Fruit fly (Drosophila melanogaster) whole organism, embryonic: Measurements from ENCODE around the gene CG2493.

Experiments
- CG10543 ChIP-seq: fragments of 200-800 bp; sonication (Bioruptor generic); optimal IDR thresholded peaks from 3 replicates; lab custom pipeline; 2017; ENCODE audit warnings: missing biosample characterization, mild to moderate bottlenecking, missing genetic modification characterization, moderate library complexity
- CG12769 ChIP-seq: fragments of 200-800 bp; sonication (Bioruptor generic); optimal IDR thresholded peaks from 2 replicates; lab custom pipeline; 2019; ENCODE audit warnings: missing biosample characterization, mild to moderate bottlenecking, missing genetic modification characterization, moderate library complexity
- CG14441 ChIP-seq: fragments of 200-800 bp; sonication (Bioruptor generic); IDR thresholded peaks from 2 replicates; pipeline ENCODE4 v1.3.6; 2022; ENCODE audit warnings: missing biosample characterization, missing genetic modification characterization
- CG14860 ChIP-seq: fragments of 200-800 bp; sonication (Bioruptor generic); IDR thresholded peaks from 3 replicates; pipeline ENCODE4 v1.3.6; 2022; ENCODE audit warnings: missing biosample characterization, missing genetic modification characterization; ENCODE audit not compliant: partially characterized antibody
- CG15696 ChIP-seq: fragments of 200-800 bp; sonication (Bioruptor generic); optimal IDR thresholded peaks from 2 replicates; lab custom pipeline; 2019; ENCODE audit warnings: missing biosample characterization, mild to moderate bottlenecking, missing genetic modification characterization, moderate library complexity
- CG1603 ChIP-seq: fragments of 200-800 bp; sonication (Bioruptor generic); optimal IDR thresholded peaks from 2 replicates; lab custom pipeline; 2019; ENCODE audit warnings: missing biosample characterization, mild to moderate bottlenecking, missing genetic modification characterization, moderate library complexity
- CG16813 ChIP-seq: fragments of 200-800 bp; sonication (Bioruptor generic); IDR thresholded peaks from 3 replicates; pipeline ENCODE4 v1.3.6; 2022; ENCODE audit warnings: missing biosample characterization, missing genetic modification characterization; ENCODE audit not compliant: partially characterized antibody
- CG17359 ChIP-seq: fragments of 200-800 bp; sonication (Bioruptor generic); optimal IDR thresholded peaks from 3 replicates; lab custom pipeline; 2018; ENCODE audit warnings: missing biosample characterization, mild to moderate bottlenecking, missing genetic modification characterization, moderate library complexity
- CG18476 ChIP-seq: fragments of 200-800 bp; sonication (Bioruptor generic); optimal IDR thresholded peaks from 2 replicates; lab custom pipeline; 2016; ENCODE audit warnings: missing biosample characterization, mild to moderate bottlenecking, missing genetic modification characterization
- CG18619 ChIP-seq: fragments of 200-800 bp; sonication (Bioruptor generic); optimal IDR thresholded peaks from 3 replicates; lab custom pipeline; 2017; ENCODE audit warnings: missing biosample characterization, mild to moderate bottlenecking, missing genetic modification characterization
- CG2199 ChIP-seq: fragments of 200-800 bp; sonication (Bioruptor generic); IDR thresholded peaks from 3 replicates; pipeline ENCODE4 v1.3.6; 2022; ENCODE audit warnings: missing biosample characterization, missing genetic modification characterization
- CG4404 ChIP-seq: fragments of 200-800 bp; sonication (Bioruptor generic); IDR thresholded peaks from 2 replicates; pipeline ENCODE4 v1.3.6; 2022; ENCODE audit warnings: missing biosample characterization, missing genetic modification characterization
- CG4707 ChIP-seq: fragments of 200-800 bp; sonication (Bioruptor generic); optimal IDR thresholded peaks from 2 replicates; lab custom pipeline; 2018; ENCODE audit warnings: missing biosample characterization, mild to moderate bottlenecking, missing genetic modification characterization, moderate library complexity
- CG6791 ChIP-seq: fragments of 200-800 bp; sonication (Bioruptor generic); IDR thresholded peaks from 3 replicates; pipeline ENCODE4 v1.3.6; 2022; ENCODE audit warnings: missing biosample characterization, missing genetic modification characterization; ENCODE audit not compliant: partially characterized antibody
- CG7963 ChIP-seq: fragments of 200-800 bp; sonication (Bioruptor generic); IDR thresholded peaks from 3 replicates; pipeline ENCODE4 v1.3.6; 2022; ENCODE audit warnings: missing biosample characterization, missing genetic modification characterization; ENCODE audit not compliant: partially characterized antibody
- CG8765 ChIP-seq: fragments of 200-800 bp; sonication (Bioruptor generic); IDR thresholded peaks from 2 replicates; pipeline ENCODE4 v1.3.6; 2022; ENCODE audit warnings: missing biosample characterization, missing genetic modification characterization
- CG9876 ChIP-seq: fragments of 200-800 bp; sonication (Bioruptor generic); optimal IDR thresholded peaks from 2 replicates; lab custom pipeline; 2016; ENCODE audit warnings: missing biosample characterization, missing genetic modification characterization
- CTCF ChIP-seq: fragments of 200-800 bp; sonication (Bioruptor generic); optimal IDR thresholded peaks from 2 replicates; lab custom pipeline; 2017; ENCODE audit warnings: missing biosample characterization, mild to moderate bottlenecking, missing genetic modification characterization, moderate library complexity
- E2f1 ChIP-seq: fragments of 200-800 bp; sonication (Bioruptor generic); IDR thresholded peaks from 2 replicates; pipeline ENCODE4 v1.3.6; 2022; ENCODE audit warnings: missing biosample characterization, missing genetic modification characterization
- ERR ChIP-seq: fragments of 200-800 bp; sonication (Bioruptor generic); optimal IDR thresholded peaks from 2 replicates; lab custom pipeline; 2016; ENCODE audit warnings: missing biosample characterization, missing genetic modification characterization
- Gsc ChIP-seq: fragments of 200-800 bp; sonication (Bioruptor generic); IDR thresholded peaks from 2 replicates; pipeline ENCODE4 v1.3.6; 2022; ENCODE audit warnings: missing biosample characterization, missing genetic modification characterization
- H2.0 ChIP-seq: fragments of 200-800 bp; sonication (Bioruptor generic); IDR thresholded peaks from 2 replicates; pipeline ENCODE4 v1.3.6; 2022; ENCODE audit warnings: missing biosample characterization, missing genetic modification characterization
- HLH4C ChIP-seq: fragments of 200-800 bp; sonication (Bioruptor generic); IDR thresholded peaks from 3 replicates; pipeline ENCODE4 v1.3.6; 2022; ENCODE audit warnings: missing biosample characterization, missing genetic modification characterization; ENCODE audit not compliant: partially characterized antibody
- Hmr ChIP-seq: fragments of 200-800 bp; sonication (Bioruptor generic); optimal IDR thresholded peaks from 3 replicates; lab custom pipeline; 2017; ENCODE audit warnings: mild to moderate bottlenecking, missing biosample characterization, missing genetic modification reagents, missing genetic modification characterization
- Med ChIP-seq: fragments of 200-800 bp; sonication (Bioruptor generic); peaks from one replicate; lab custom pipeline; 2016; ENCODE audit warnings: missing biosample characterization, missing genetic modification characterization, mild to moderate bottlenecking, inconsistent platforms, moderate library complexity
- Mes4 ChIP-seq: fragments of 200-800 bp; sonication (Bioruptor generic); optimal IDR thresholded peaks from 2 replicates; lab custom pipeline; 2016; ENCODE audit warnings: missing biosample characterization, missing genetic modification characterization
- Nf-YA ChIP-seq: fragments of 200-800 bp; sonication (Bioruptor generic); IDR thresholded peaks from 2 replicates; pipeline ENCODE4 v1.3.6; 2022; ENCODE audit warnings: missing biosample characterization, missing genetic modification characterization
- NfI ChIP-seq: fragments of 200-800 bp; sonication (Bioruptor generic); optimal IDR thresholded peaks from 3 replicates; lab custom pipeline; 2018; ENCODE audit warnings: missing biosample characterization, mild to moderate bottlenecking, missing genetic modification characterization, moderate library complexity
- Opbp ChIP-seq: fragments of 200-800 bp; sonication (Bioruptor generic); IDR thresholded peaks from 3 replicates; pipeline ENCODE4 v1.3.6; 2022; ENCODE audit warnings: missing biosample characterization, missing genetic modification characterization; ENCODE audit not compliant: partially characterized antibody
- Ravus ChIP-seq: fragments of 200-800 bp; sonication (Bioruptor generic); IDR thresholded peaks from 2 replicates; pipeline ENCODE4 v1.3.6; 2022; ENCODE audit warnings: missing biosample characterization, missing genetic modification characterization
- dysf ChIP-seq: fragments of 200-800 bp; sonication (Bioruptor generic); IDR thresholded peaks from 3 replicates; pipeline ENCODE4 v1.3.6; 2022; ENCODE audit warnings: missing biosample characterization, missing genetic modification characterization
- hkb ChIP-seq, 2 experiments: fragments of 200-800 bp in 1 of 2; fragments of >200 bp in 1 of 2; sonication (Bioruptor generic) in 1 of 2; IDR thresholded peaks in 1 of 2; optimal IDR thresholded peaks in 1 of 2; 2 replicates each; pipeline versions ENCODE4 v1.3.6 to Lab custom; 2017 to 2022; ENCODE audit warnings: missing biosample characterization in 1 of 2, missing genetic modification characterization in 1 of 2
- lov ChIP-seq, 2 experiments: fragments of 200-800 bp in 1 of 2; fragments of >200 bp in 1 of 2; sonication (Bioruptor generic) in 1 of 2; IDR thresholded peaks in 1 of 2; optimal IDR thresholded peaks in 1 of 2; 2 replicates in 1 of 2; 3 replicates in 1 of 2; pipeline versions ENCODE4 v1.3.6 to Lab custom; 2017 to 2022; ENCODE audit warnings: missing biosample characterization in 1 of 2, missing genetic modification characterization in 1 of 2
- mirr ChIP-seq: fragments of 200-800 bp; sonication (Bioruptor generic); optimal IDR thresholded peaks from 3 replicates; lab custom pipeline; 2018; ENCODE audit warnings: missing biosample characterization, mild to moderate bottlenecking, missing genetic modification characterization
- rib ChIP-seq: fragments of 200-800 bp; sonication (Bioruptor generic); IDR thresholded peaks from 2 replicates; pipeline ENCODE4 v1.3.6; 2022; ENCODE audit warnings: missing biosample characterization, missing genetic modification characterization
- row ChIP-seq: fragments of 200-800 bp; sonication (Bioruptor generic); IDR thresholded peaks from 3 replicates; pipeline ENCODE4 v1.3.6; 2022; ENCODE audit warnings: missing biosample characterization, missing genetic modification characterization
- schlank ChIP-seq: fragments of 200-800 bp; sonication (Bioruptor generic); optimal IDR thresholded peaks from 2 replicates; lab custom pipeline; 2018; ENCODE audit warnings: missing biosample characterization, mild to moderate bottlenecking, missing genetic modification characterization
- so ChIP-seq: fragments of 200-800 bp; sonication (Bioruptor generic); IDR thresholded peaks from 3 replicates; pipeline ENCODE4 v1.3.6; 2022; ENCODE audit warnings: missing biosample characterization, missing genetic modification characterization
- tgo ChIP-seq: fragments of 200-800 bp; sonication (Bioruptor generic); IDR thresholded peaks from 3 replicates; pipeline ENCODE4 v1.3.6; 2022; ENCODE audit warnings: missing biosample characterization, missing genetic modification characterization
- twi ChIP-seq: fragments of 200-800 bp; optimal IDR thresholded peaks from 2 replicates; lab custom pipeline; 2019; ENCODE audit warnings: missing biosample characterization, mild to moderate bottlenecking, missing genetic modification characterization, moderate library complexity
- usp ChIP-seq: fragments of >200 bp; optimal IDR thresholded peaks from 2 replicates; lab custom pipeline; 2017; ENCODE audit warnings: missing biosample characterization, missing genetic modification characterization
- vnd ChIP-seq: fragments of 200-800 bp; sonication (Bioruptor generic); IDR thresholded peaks from 3 replicates; pipeline ENCODE4 v1.3.6; 2022; ENCODE audit warnings: missing biosample characterization, missing genetic modification characterization; ENCODE audit not compliant: partially characterized antibody
- wdn ChIP-seq: fragments of 200-800 bp; sonication (Bioruptor generic); IDR thresholded peaks from 2 replicates; pipeline ENCODE4 v1.3.6; 2022; ENCODE audit warnings: missing biosample characterization, missing genetic modification characterization

The CG2493 gene

dm6 chr2L:20486050-20486751 is 23.0 kb upstream of the CG2493 start (continued):
- no peak for TF ChIP-seq CG15696 (tag; lab: Kevin White, UChicago)

DNA sequence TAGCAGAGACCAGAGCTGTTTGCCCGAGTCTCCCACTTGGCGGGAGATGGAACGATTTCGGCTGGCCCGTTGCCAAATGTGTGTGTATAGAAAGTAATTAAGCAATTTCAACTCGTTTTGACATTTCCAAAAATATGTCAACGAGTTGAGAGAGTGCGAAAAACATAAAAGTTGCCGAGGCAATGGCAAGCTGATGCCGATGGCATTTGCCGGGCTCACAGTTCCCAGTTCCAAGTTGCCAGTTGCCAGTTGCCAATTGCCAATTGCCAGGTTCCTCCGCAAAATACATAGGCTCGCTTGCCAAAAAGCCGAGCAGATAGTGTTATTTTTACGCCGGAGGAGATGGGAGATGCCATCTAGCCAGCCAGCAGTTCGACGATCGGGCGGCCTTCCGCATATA is 20.4 kb upstream of the CG2493 start:
- peak; percentile 28 for TF ChIP-seq Med
- TF ChIP-seq rib (GFP tag; lab: Robert Waterston, UW), result 0 out of 2 replicates have a peak, but pooled peaks have one; percentile 15
- TF ChIP-seq CG12769 (tag; lab: Kevin White, UChicago), result peak; percentile 93
- no peak for TF ChIP-seq CG8765 (GFP tag; lab: Robert Waterston, UW)
- TF ChIP-seq Ravus, result no peak
- peak; percentile 38 for TF ChIP-seq CG10543 (GFP tag; lab: Kevin White, UChicago)
- TF ChIP-seq Nf-YA (GFP tag; lab: Robert Waterston, UW), result no peak
- no peak for TF ChIP-seq CG7963 (GFP tag; lab: Robert Waterston, UW)
- no peak for TF ChIP-seq wdn
- peak; percentile 2 for TF ChIP-seq NfI (GFP tag; lab: Kevin White, UChicago)
- TF ChIP-seq so (GFP tag; lab: Robert Waterston, UW), result 0 out of 3 replicates have a peak, but pooled peaks have one; percentile 17

- TF ChIP-seq Hmr (GFP tag; lab: Kevin White, UChicago) (no peak), usp (GFP tag; lab: Kevin White, UChicago) (no peak), twi (peak; percentile 100), CG9876 (GFP tag; lab: Kevin White, UChicago) (no peak), Mes4 (GFP tag; lab: Kevin White, UChicago) (no peak), CG18476 (GFP tag; lab: Kevin White, UChicago) (no peak), CG2199 (GFP tag; lab: Robert Waterston, UW) (0 out of 3 replicates have a peak, but pooled peaks have one; percentile 52), HLH4C (GFP tag; lab: Robert Waterston, UW) (peak; percentile 56; the same call in 2 of the 3 replicates), vnd (peak; percentile 39; the same call in 1 of the 3 replicates), CG1603 (tag; lab: Kevin White, UChicago) (no peak), lov (optimal IDR thresholded peaks at IDR 0.05; lab: Kevin White, UChicago) (no peak), lov (GFP tag; IDR thresholded peaks at IDR 0.05; lab: Robert Waterston, UW) (no peak), CTCF (GFP tag; lab: Kevin White, UChicago) (peak; percentile 76), hkb (optimal IDR thresholded peaks at IDR 0.05; lab: Kevin White, UChicago) (no peak), hkb (GFP tag; IDR thresholded peaks at IDR 0.05; lab: Robert Waterston, UW) (no peak), schlank (no peak), CG6791 (GFP tag; lab: Robert Waterston, UW) (peak; percentile 58; the same call in 2 of the 3 replicates), Opbp (GFP tag; lab: Robert Waterston, UW) (peak; percentile 9; the same call in 2 of the 3 replicates), CG16813 (peak; percentile 62), CG7963 (GFP tag; lab: Robert Waterston, UW) (peak; percentile 35; the same call in 1 of the 3 replicates), CG14860 (GFP tag; lab: Robert Waterston, UW) (peak; percentile 49; the same call in 1 of the 3 replicates)
These were observed 18.1 kb upstream of the CG2493 start for dm6 chr2L:20481139-20481858.

DNA sequence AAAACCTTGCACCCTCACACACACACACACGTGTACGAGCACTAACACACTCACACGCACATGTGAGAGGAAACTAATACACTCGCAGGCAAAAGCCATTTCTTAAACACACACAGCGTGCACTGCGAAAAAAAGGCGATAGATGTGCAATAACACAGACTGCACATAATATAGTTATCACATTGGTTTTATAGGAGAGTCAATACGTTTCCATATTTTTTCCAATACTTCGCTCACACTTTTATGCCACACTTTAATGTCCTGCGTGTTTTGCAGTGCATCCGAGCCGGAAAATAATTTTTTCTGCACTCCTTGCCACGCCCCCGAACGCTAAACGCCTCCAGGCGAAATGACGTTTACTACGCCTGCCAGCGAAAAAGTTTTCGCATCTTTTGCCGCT is 16.4 kb upstream of the CG2493 start:
- no peak for TF ChIP-seq ERR (GFP tag; lab: Kevin White, UChicago)
- peak; percentile 18; the same call in 1 of the 3 replicates for TF ChIP-seq row (GFP tag; lab: Robert Waterston, UW)
- TF ChIP-seq tgo (GFP tag; lab: Robert Waterston, UW), result 0 out of 3 replicates have a peak, but pooled peaks have one; percentile 17
- TF ChIP-seq CG4404 (GFP tag; lab: Robert Waterston, UW), result 0 out of 2 replicates have a peak, but pooled peaks have one; percentile 10
- TF ChIP-seq CG14441, result 0 out of 2 replicates have a peak, but pooled peaks have one; percentile 29
- TF ChIP-seq dysf, result peak; percentile 41; the same call in 1 of the 3 replicates
- 0 out of 2 replicates have a peak, but pooled peaks have one; percentile 17 for TF ChIP-seq Gsc (GFP tag; lab: Robert Waterston, UW)
- peak; percentile 12 for TF ChIP-seq CG17359 (tag; lab: Kevin White, UChicago)
- TF ChIP-seq CG18619 (GFP tag; lab: Kevin White, UChicago), result no peak
- TF ChIP-seq H2.0 (GFP tag; lab: Robert Waterston, UW), result 0 out of 2 replicates have a peak, but pooled peaks have one; percentile 6
- no peak for TF ChIP-seq CG4707 (GFP tag; lab: Kevin White, UChicago)
- no peak for TF ChIP-seq mirr (GFP tag; lab: Kevin White, UChicago)
- TF ChIP-seq E2f1, result 0 out of 2 replicates have a peak, but pooled peaks have one; percentile 8
